Worm (Caenorhabditis elegans): ENCODE results near the gene F49E8.8.

DNA sequence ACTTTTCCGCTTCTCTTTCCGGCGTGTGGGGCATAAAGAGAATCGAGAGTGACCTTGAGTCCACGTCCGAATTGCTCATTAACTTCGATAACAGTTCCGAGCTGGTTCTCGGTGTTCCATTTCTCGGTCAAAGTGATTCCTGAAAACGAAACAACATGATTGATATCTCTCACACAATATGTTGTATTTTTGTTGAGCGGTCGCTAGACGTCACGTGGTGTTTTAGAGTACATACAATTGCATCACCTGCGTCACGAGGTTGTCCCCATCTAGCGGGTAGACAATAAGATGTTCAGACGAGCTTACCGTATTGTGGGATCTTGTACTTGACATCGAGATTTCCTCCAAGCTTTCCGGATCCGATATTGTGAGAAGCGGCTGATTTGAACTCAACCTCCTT is 49.1 kb upstream of the F49E8.8 start:
- TF ChIP-seq B0310.2 (tag; optimal IDR thresholded peaks at IDR 0.05), result no peak
- TF ChIP-seq tra-4 (tag; optimal IDR thresholded peaks at IDR 0.05), result no peak

All from whole organism, early embryonic.